Fruit fly (Drosophila melanogaster): ENCODE measurements around the gene grnd.

The grnd gene

DNA sequence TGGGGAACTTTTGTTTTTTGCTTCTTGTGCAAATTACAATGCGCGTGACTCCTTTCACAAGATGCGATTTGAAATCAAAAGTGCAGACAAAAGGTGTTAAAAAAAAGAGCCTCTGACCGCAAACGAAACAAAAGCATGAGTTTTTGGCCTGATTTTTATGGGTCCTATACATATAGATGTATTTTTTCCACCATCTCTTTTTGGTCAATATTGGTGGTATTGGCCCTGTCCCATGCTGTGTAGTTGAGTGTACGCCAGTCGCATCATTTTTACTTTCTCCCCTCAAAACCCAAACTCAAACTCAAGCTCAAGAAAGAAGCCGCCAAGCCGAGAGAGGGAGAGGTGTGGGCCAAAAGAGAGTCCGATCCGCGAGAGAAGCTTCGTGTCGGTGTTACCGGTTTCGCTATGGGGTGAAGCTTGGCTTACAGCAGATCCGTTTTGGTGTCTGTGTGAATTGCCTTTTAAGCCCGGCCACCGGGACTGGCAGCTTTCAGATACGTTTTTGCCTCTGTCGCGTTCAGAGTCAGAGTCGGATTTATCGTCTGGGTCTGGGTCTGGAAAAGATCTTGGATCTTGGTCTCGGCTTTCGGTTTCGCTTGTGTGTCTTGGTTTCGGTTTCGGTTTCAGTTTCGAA lies 31.9 kb downstream of the grnd start, which contains the start of gene CG10211 (continued):
- TF ChIP-seq esn (GFP tag; optimal IDR thresholded peaks at IDR 0.05), result peak; percentile 66
- TF ChIP-seq CG10669 (GFP tag; optimal IDR thresholded peaks at IDR 0.05), result peak; percentile 55
- TF ChIP-seq CG6163 (GFP tag; IDR thresholded peaks at IDR 0.05), result no peak; the same call in 2 of the 3 replicates
- TF ChIP-seq CG8632 (GFP tag; optimal IDR thresholded peaks at IDR 0.05), result peak; percentile 54
- TF ChIP-seq fd85E (GFP tag; optimal IDR thresholded peaks at IDR 0.05), result no peak
- TF ChIP-seq eg (GFP tag; IDR thresholded peaks at IDR 0.05), result peak; percentile 34
- TF ChIP-seq Sox14 (GFP tag; optimal IDR thresholded peaks at IDR 0.05), result peak; percentile 63
- no peak for TF ChIP-seq CG11762 (GFP tag; optimal IDR thresholded peaks at IDR 0.05; ENCODE audit: insufficient read depth)
- TF ChIP-seq Ets21C (GFP tag; optimal IDR thresholded peaks at IDR 0.05), result no peak
- TF ChIP-seq CG11902 (GFP tag; optimal IDR thresholded peaks at IDR 0.05), result no peak
- peak; percentile 81 for TF ChIP-seq CG32006 (GFP tag; optimal IDR thresholded peaks at IDR 0.05)
- no peak for TF ChIP-seq salr (GFP tag; optimal IDR thresholded peaks at IDR 0.05)
- TF ChIP-seq pdm3 (GFP tag; optimal IDR thresholded peaks at IDR 0.05), result peak; percentile 48
- peak; percentile 26 for TF ChIP-seq CG6792 (GFP tag; optimal IDR thresholded peaks at IDR 0.05)
- TF ChIP-seq CG4318 (GFP tag; optimal IDR thresholded peaks at IDR 0.05), result peak; percentile 54

DNA sequence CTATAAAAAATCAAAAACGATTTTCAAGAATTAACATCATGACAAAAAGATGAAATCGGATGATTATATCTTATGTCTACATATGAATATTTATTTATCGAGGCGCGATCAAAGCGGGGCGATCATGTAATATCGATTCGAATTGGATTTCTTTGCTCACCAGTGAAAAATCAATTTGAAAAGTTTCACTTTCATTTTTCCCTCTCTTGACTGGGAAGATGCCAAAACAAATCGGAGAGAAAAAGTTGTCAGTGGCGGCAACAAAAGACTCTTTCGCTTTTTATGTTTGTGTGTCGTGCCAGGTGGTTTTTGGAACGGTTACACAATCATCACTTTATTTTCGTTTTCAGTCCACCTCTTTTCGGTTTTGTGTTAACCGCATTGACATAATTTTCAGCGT lies 33.6 kb downstream of the grnd start:
- TF ChIP-seq CG11902 (GFP tag; optimal IDR thresholded peaks at IDR 0.05) (no peak), Eip93F (GFP tag; optimal IDR thresholded peaks at IDR 0.05) (no peak), Blimp-1 (GFP tag; optimal IDR thresholded peaks at IDR 0.05) (peak; percentile 91), Eip78C (GFP tag) (peak; percentile 8), CG7368 (GFP tag; optimal IDR thresholded peaks at IDR 0.05) (no peak)

DNA sequence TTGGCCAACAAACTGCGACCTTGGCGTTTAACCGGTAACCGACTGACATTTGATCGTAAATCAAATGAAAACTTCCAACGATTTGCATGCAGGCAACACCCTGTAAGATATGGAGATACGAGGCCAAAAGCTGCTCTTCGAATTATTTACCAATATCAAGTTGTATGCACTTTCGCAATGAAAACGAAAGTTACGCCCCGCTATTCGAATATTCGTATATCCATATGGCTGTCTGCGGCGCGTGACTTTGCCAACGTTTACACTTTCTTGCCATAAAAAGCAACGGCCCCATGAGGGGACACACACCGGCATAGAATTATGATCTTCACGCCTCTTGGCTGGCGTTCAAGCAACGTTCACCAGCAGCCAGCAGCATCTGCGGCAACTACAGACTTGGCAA lies 37.0 kb downstream of the grnd start:
- TF ChIP-seq CG10669 (GFP tag; optimal IDR thresholded peaks at IDR 0.05) (no peak), Blimp-1 (GFP tag; optimal IDR thresholded peaks at IDR 0.05) (peak; percentile 69), eg (GFP tag; IDR thresholded peaks at IDR 0.05) (0 out of 3 replicates have a peak, but pooled peaks have one; percentile 18)

DNA sequence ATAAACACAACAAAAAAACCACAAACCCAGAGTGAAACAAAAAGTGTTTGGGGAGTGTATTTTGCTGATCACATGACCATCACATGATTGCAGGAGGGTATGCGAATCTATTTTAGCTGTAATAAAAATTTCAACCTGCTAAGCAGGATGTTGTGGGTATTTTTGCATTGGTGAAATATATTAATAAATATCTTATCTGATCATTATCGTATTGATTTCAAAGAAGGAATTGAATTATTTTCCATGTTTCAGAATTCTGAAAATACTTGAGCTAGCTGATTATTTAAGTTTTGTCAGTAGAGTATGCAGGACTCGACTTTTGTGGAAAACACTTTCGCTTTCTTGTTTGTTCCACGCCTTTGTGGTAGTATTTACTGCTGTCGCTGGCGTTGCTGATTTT lies 37.8 kb downstream of the grnd start:
- TF ChIP-seq Blimp-1 (GFP tag; optimal IDR thresholded peaks at IDR 0.05) (peak; percentile 70), CG7368 (GFP tag; optimal IDR thresholded peaks at IDR 0.05) (peak; percentile 17), vri (GFP tag; optimal IDR thresholded peaks at IDR 0.05) (no peak), net (GFP tag; optimal IDR thresholded peaks at IDR 0.05) (peak; percentile 55), Sox15 (GFP tag; optimal IDR thresholded peaks at IDR 0.05) (no peak), ss (GFP tag; optimal IDR thresholded peaks at IDR 0.05) (peak in 1 of 2 experiments; percentile 21), Eip75B (GFP tag; optimal IDR thresholded peaks at IDR 0.05) (peak; percentile 71), Smox (GFP tag; optimal IDR thresholded peaks at IDR 0.05) (no peak), CG8119 (GFP tag; IDR thresholded peaks at IDR 0.05) (peak; percentile 90), lz (GFP tag; optimal IDR thresholded peaks at IDR 0.05) (peak; percentile 11), spab (GFP tag; optimal IDR thresholded peaks at IDR 0.05) (peak; percentile 83), Eip93F (GFP tag; optimal IDR thresholded peaks at IDR 0.05) (no peak), OdsH (GFP tag; optimal IDR thresholded peaks at IDR 0.05) (peak; percentile 64), achi (GFP tag; optimal IDR thresholded peaks at IDR 0.05) (peak; percentile 54), CG6854 (GFP tag; optimal IDR thresholded peaks at IDR 0.05) (no peak), CG8632 (GFP tag; optimal IDR thresholded peaks at IDR 0.05) (peak; percentile 57), eg (GFP tag; IDR thresholded peaks at IDR 0.05) (peak; percentile 74), esn (GFP tag; optimal IDR thresholded peaks at IDR 0.05) (no peak), Hr4 (GFP tag; optimal IDR thresholded peaks at IDR 0.05) (peak; percentile 90), CG34406 (GFP tag; optimal IDR thresholded peaks at IDR 0.05) (peak; percentile 17), CG16779 (tag; optimal IDR thresholded peaks at IDR 0.05) (peak; percentile 69), CG11762 (GFP tag; optimal IDR thresholded peaks at IDR 0.05; ENCODE audit: insufficient read depth) (peak; percentile 35), Hr38 (GFP tag; optimal IDR thresholded peaks at IDR 0.05) (no peak), Eip78C (GFP tag) (no peak), CG4318 (GFP tag; optimal IDR thresholded peaks at IDR 0.05) (peak; percentile 75), pdm3 (GFP tag; optimal IDR thresholded peaks at IDR 0.05) (peak; percentile 71), Lpt (GFP tag; optimal IDR thresholded peaks at IDR 0.05) (peak; percentile 70), CG10631 (GFP tag; optimal IDR thresholded peaks at IDR 0.05) (peak; percentile 62), fkh (GFP tag; optimal IDR thresholded peaks at IDR 0.05) (no peak), dsx (GFP tag; optimal IDR thresholded peaks at IDR 0.05; ENCODE audit: poor library complexity, severe bottlenecking) (peak; percentile 57), CG6808 (GFP tag; optimal IDR thresholded peaks at IDR 0.05) (peak; percentile 83), CG11294 (GFP tag; IDR thresholded peaks at IDR 0.05) (peak; percentile 28; the same call in 1 of the 2 replicates), acj6 (GFP tag; optimal IDR thresholded peaks at IDR 0.05) (peak; percentile 67), fd85E (GFP tag; optimal IDR thresholded peaks at IDR 0.05) (no peak), dac (GFP tag; optimal IDR thresholded peaks at IDR 0.05) (peak; percentile 64)

Data from whole organism, prepupa.